Comparison of ENCODE assay signal across 1 fruit fly cellular context in genomic region chrX:14014678-14015444, dm6.
TF ChIP-seq lines count a peak whose summit lies in the region.

No protein-coding gene starts in this region.

TF ChIP-seq in whole organism, embryonic, 481 proteins besides CTCF, POLR2A, EP300 and RAD21 (continued from another document):
- TF ChIP-seq Deaf1 (tag; optimal IDR thresholded peaks at IDR 0.05; lab: Kevin White, UChicago) (peak; percentile 5), Poxn (GFP tag; IDR thresholded peaks at IDR 0.05; lab: Robert Waterston, UW) (no peak), CG2129 (GFP tag; IDR thresholded peaks at IDR 0.05; lab: Robert Waterston, UW; ENCODE audit: partially characterized antibody) (peak; percentile 47), peb (GFP tag; IDR thresholded peaks at IDR 0.05; lab: Robert Waterston, UW) (no peak), bab2 (GFP tag; optimal IDR thresholded peaks at IDR 0.05; lab: Kevin White, UChicago) (no peak), pros (GFP tag; optimal IDR thresholded peaks at IDR 0.05; lab: Kevin White, UChicago) (peak; percentile 48), trem (tag; optimal IDR thresholded peaks at IDR 0.05; lab: Kevin White, UChicago) (no peak), Bgb (GFP tag; IDR thresholded peaks at IDR 0.05; lab: Robert Waterston, UW; ENCODE audit: partially characterized antibody) (peak; percentile 80), hb (GFP tag; IDR thresholded peaks at IDR 0.05; lab: Robert Waterston, UW; ENCODE audit: partially characterized antibody) (0 out of 3 replicates have a peak, but pooled peaks have one; percentile 59), Gsc (GFP tag; IDR thresholded peaks at IDR 0.05; lab: Robert Waterston, UW) (no peak), inv (GFP tag; IDR thresholded peaks at IDR 0.05; lab: Robert Waterston, UW; ENCODE audit: partially characterized antibody) (peak; percentile 47; the same call in 1 of the 2 replicates), CG32767 (GFP tag; IDR thresholded peaks at IDR 0.05; lab: Robert Waterston, UW) (no peak), sens (GFP tag; lab: Kevin White, UChicago) (peak; percentile 67), knrl (GFP tag; IDR thresholded peaks at IDR 0.05; lab: Robert Waterston, UW; ENCODE audit: partially characterized antibody) (peak; percentile 57; the same call in 2 of the 3 replicates), CG8290 (GFP tag; optimal IDR thresholded peaks at IDR 0.05; lab: Kevin White, UChicago) (no peak), CG8290 (tag; optimal IDR thresholded peaks at IDR 0.05; lab: Kevin White, UChicago) (no peak), CG9797 (GFP tag; optimal IDR thresholded peaks at IDR 0.05; lab: Kevin White, UChicago) (no peak), CG42726 (GFP tag; IDR thresholded peaks at IDR 0.05; lab: Robert Waterston, UW; ENCODE audit: partially characterized antibody) (peak; percentile 47; the same call in 1 of the 2 replicates), Opbp (GFP tag; IDR thresholded peaks at IDR 0.05; lab: Robert Waterston, UW; ENCODE audit: partially characterized antibody) (peak; percentile 85; the same call in 2 of the 3 replicates), nerfin-2 (GFP tag; IDR thresholded peaks at IDR 0.05; lab: Robert Waterston, UW; ENCODE audit: partially characterized antibody) (peak; percentile 63; the same call in 1 of the 2 replicates), CG14860 (GFP tag; IDR thresholded peaks at IDR 0.05; lab: Robert Waterston, UW; ENCODE audit: partially characterized antibody) (peak; percentile 83), Dll (GFP tag; IDR thresholded peaks at IDR 0.05; lab: Robert Waterston, UW; ENCODE audit: partially characterized antibody) (peak; percentile 38; the same call in 1 of the 4 replicates), bbx (GFP tag; IDR thresholded peaks at IDR 0.05; lab: Robert Waterston, UW; ENCODE audit: partially characterized antibody) (peak; percentile 76; the same call in 1 of the 2 replicates), CG17829 (tag; optimal IDR thresholded peaks at IDR 0.05; lab: Kevin White, UChicago) (no peak)
